Fruit fly (Drosophila melanogaster) whole organism, prepupa: ENCODE data around the gene sif.
A peak's percentile ranks its signal among the peaks of the same experiment; 100 is the strongest.

Source experiments
- Blimp-1 ChIP-seq: fragments of 200-800 bp; sonication (Bioruptor generic); optimal IDR thresholded peaks from 3 replicates; lab custom pipeline; 2017; ENCODE audit warnings: missing biosample characterization, missing genetic modification characterization, mild to moderate bottlenecking, moderate library complexity, missing genetic modification reagents
- CG11762 ChIP-seq: fragments of 200-800 bp; sonication (Bioruptor generic); optimal IDR thresholded peaks from 3 replicates; lab custom pipeline; 2016; ENCODE audit warnings: missing biosample characterization, missing genetic modification characterization; ENCODE audit not compliant: insufficient read depth
- CG8319 ChIP-seq: fragments of 200-800 bp; sonication (Bioruptor generic); optimal IDR thresholded peaks from 3 replicates; lab custom pipeline; 2016; ENCODE audit warnings: missing biosample characterization, missing genetic modification characterization
- Ets96B ChIP-seq: fragments of 200-800 bp; optimal IDR thresholded peaks from 2 replicates; lab custom pipeline; 2019; ENCODE audit warnings: missing biosample characterization, mild to moderate bottlenecking, missing genetic modification characterization, moderate library complexity
- Gug ChIP-seq: fragments of 200-800 bp; sonication (Bioruptor generic); IDR thresholded peaks from 2 replicates; pipeline ENCODE4 v1.3.6; 2022; ENCODE audit warnings: missing biosample characterization, missing genetic modification characterization
- Lpt ChIP-seq: fragments of 200-800 bp; sonication (Bioruptor generic); optimal IDR thresholded peaks from 3 replicates; lab custom pipeline; 2016; ENCODE audit warnings: missing biosample characterization, missing genetic modification characterization
- acj6 ChIP-seq: fragments of 200-800 bp; sonication (Bioruptor generic); optimal IDR thresholded peaks from 3 replicates; lab custom pipeline; 2016; ENCODE audit warnings: missing biosample characterization, missing genetic modification characterization
- fd85E ChIP-seq: fragments of 200-800 bp; sonication (Bioruptor generic); optimal IDR thresholded peaks from 3 replicates; lab custom pipeline; 2016; ENCODE audit warnings: missing biosample characterization, missing genetic modification characterization
- net ChIP-seq: fragments of 200-800 bp; sonication (Bioruptor generic); optimal IDR thresholded peaks from 3 replicates; lab custom pipeline; 2016; ENCODE audit warnings: missing biosample characterization, missing genetic modification characterization
- ss ChIP-seq, 2 experiments: fragments of 200-800 bp; sonication (Bioruptor generic); optimal IDR thresholded peaks; 2 replicates in 1 of 2; 3 replicates in 1 of 2; lab custom pipeline; 2017 to 2018; ENCODE audit warnings: mild to moderate bottlenecking in 2 of 2, missing biosample characterization in 2 of 2, missing genetic modification characterization in 2 of 2, moderate library complexity in 1 of 2

DNA sequence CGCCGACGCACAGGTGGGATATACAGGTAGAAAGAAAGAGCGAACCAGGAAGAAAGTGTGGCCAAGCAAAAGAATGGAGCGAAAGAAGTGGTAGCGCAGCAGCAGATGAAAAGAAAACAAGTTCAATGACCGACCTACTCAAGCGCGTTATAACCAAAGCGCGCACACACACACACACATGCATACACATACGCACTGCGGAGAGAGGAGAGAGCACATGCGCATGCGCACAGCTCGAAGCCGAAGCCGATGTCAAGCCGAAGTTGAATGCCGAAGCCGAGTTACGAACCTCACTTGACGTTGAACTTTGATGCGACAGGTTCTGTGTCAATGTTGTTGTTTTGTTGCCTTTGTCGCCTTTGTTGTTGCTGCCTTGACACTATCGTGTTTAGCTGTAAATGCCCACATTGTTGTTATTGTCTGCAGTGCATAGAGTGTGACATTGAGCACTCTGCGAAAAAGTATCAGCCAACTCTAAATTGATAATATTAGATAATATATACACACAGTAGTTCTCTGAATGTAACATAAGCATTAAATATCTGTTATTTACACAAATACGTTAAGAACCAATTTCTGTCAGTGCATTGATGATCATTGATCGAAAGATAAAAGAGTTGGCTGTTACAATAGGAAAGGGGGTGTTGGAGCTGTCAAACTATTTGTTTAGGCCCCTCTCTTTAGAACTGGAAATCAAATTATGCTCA lies 23.4 kb upstream of the sif start:
- TF ChIP-seq acj6 (GFP tag; lab: Kevin White, UChicago) (no peak), fd85E (no peak), CG11762 (GFP tag; lab: Kevin White, UChicago) (no peak), Blimp-1 (GFP tag; lab: Kevin White, UChicago) (peak; percentile 98), Gug (GFP tag; lab: Robert Waterston, UW) (no peak), CG8319 (no peak), Lpt (GFP tag; lab: Kevin White, UChicago) (peak; percentile 15), ss (GFP tag; optimal IDR thresholded peaks at IDR 0.05; lab: Kevin White, UChicago) (peak in 1 of 2 experiments; percentile 15), Ets96B (no peak), net (GFP tag; lab: Kevin White, UChicago) (no peak)
